Worm (Caenorhabditis elegans): ENCODE measurements around the gene ZK1320.2.

- TF ChIP-seq T26A5.8 (tag; optimal IDR thresholded peaks at IDR 0.05) (no peak), snpc-1.1 (tag; optimal IDR thresholded peaks at IDR 0.05; ENCODE audit: insufficient read depth) (no peak), unc-130 (GFP tag; optimal IDR thresholded peaks at IDR 0.05) (no peak)
These were observed 4.0 kb upstream of the ZK1320.2 start, which contains the start of gene cyp-13A10 for ce11 chrII:9662797-9663196.

Measured in whole organism, young adult.